Worm (Caenorhabditis elegans): Measurements from ENCODE around the gene nhr-140.

DNA sequence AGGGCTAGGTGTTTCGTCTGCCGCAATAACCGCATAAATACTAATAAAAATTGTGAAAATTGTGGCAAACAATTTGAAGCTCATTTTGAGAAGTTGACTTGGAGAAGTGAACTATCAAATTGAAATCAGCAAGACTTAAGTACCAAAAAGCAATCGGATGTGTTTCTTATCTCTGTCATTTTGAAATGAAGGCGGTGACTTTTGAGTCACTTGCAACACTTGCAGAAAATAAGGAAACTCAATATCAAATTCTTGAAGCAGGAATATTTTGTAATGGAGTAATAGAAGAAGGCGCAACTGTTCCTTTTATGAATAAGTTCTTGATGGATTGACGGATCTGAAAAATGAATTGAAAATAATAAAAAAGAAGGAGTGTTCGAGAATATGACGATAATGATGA lies 38.2 kb downstream of the nhr-140 start, which contains the start of gene T07H8.11:
- no peak for TF ChIP-seq fos-1 (tag; optimal IDR thresholded peaks at IDR 0.05)
- no peak for TF ChIP-seq aly-2 (tag; optimal IDR thresholded peaks at IDR 0.05)
- no peak for TF ChIP-seq nhr-12 (tag; optimal IDR thresholded peaks at IDR 0.05)
- no peak for TF ChIP-seq snpc-4 (tag; optimal IDR thresholded peaks at IDR 0.05)
- TF ChIP-seq nhr-76 (tag; optimal IDR thresholded peaks at IDR 0.05), result no peak
- TF ChIP-seq mdl-1 (tag; optimal IDR thresholded peaks at IDR 0.05), result no peak
- no peak for TF ChIP-seq ceh-82 (tag; optimal IDR thresholded peaks at IDR 0.05)
- TF ChIP-seq lin-15B (tag; optimal IDR thresholded peaks at IDR 0.05), result no peak
- TF ChIP-seq tbx-2 (tag; optimal IDR thresholded peaks at IDR 0.05), result no peak
- TF ChIP-seq zag-1 (tag; optimal IDR thresholded peaks at IDR 0.05), result no peak
